Worm (Caenorhabditis elegans) whole organism, young adult: ENCODE data around the gene mlcd-1.
A peak's percentile ranks its signal among the peaks of the same experiment; 100 is the strongest.

Experiments used
- B0261.1 ChIP-seq: sonication (generic microtip); optimal IDR thresholded peaks from 2 replicates; lab custom pipeline; 2016; ENCODE audit warnings: mild to moderate bottlenecking, missing genetic modification characterization, moderate library complexity, missing compliant biosample characterization
- C17E4.6 ChIP-seq: fragments of 200-800 bp; sonication (Bioruptor generic); IDR thresholded peaks from 2 replicates; pipeline ENCODE4 v1.3.6; 2022; ENCODE audit warnings: missing genetic modification reagents, missing genetic modification characterization, missing compliant biosample characterization
- F39B2.1 ChIP-seq: fragments of 200-800 bp; sonication (Bioruptor generic); IDR thresholded peaks from 2 replicates; pipeline ENCODE4 v1.3.6; 2022; ENCODE audit warnings: missing genetic modification reagents, missing genetic modification characterization, missing compliant biosample characterization
- Y53F4B.3 ChIP-seq: fragments of 200-800 bp; sonication (Bioruptor generic); IDR thresholded peaks from 2 replicates; pipeline ENCODE4 v1.3.6; 2022; ENCODE audit warnings: missing genetic modification reagents, missing genetic modification characterization, missing compliant biosample characterization
- Y79H2A.3 ChIP-seq: fragments of 200-800 bp; sonication (Bioruptor generic); conservative IDR thresholded peaks from 2 replicates; pipeline ENCODE4 v1.3.6; 2022; ENCODE audit warnings: missing genetic modification reagents, missing genetic modification characterization, missing compliant biosample characterization
- aptf-2 ChIP-seq: fragments of 200-800 bp; sonication (Bioruptor generic); conservative IDR thresholded peaks from 2 replicates; pipeline ENCODE4 v1.3.6; 2022; ENCODE audit warnings: missing genetic modification reagents, missing genetic modification characterization, missing compliant biosample characterization
- ceh-40 ChIP-seq: fragments of 200-800 bp; sonication (Bioruptor generic); IDR thresholded peaks from 2 replicates; pipeline ENCODE4 v1.3.6; 2022; ENCODE audit warnings: missing genetic modification characterization, missing compliant biosample characterization
- ceh-58 ChIP-seq: fragments of 200-800 bp; sonication (Bioruptor generic); IDR thresholded peaks from 2 replicates; pipeline ENCODE4 v1.3.6; 2022; ENCODE audit warnings: missing genetic modification characterization, missing compliant biosample characterization
- dpff-1 ChIP-seq: sonication (generic microtip); optimal IDR thresholded peaks from 2 replicates; lab custom pipeline; 2017; ENCODE audit warnings: mild to moderate bottlenecking, missing genetic modification characterization, missing compliant biosample characterization
- egl-18 ChIP-seq: fragments of 200-800 bp; sonication (Bioruptor generic); IDR thresholded peaks from 2 replicates; pipeline ENCODE4 v1.3.6; 2022; ENCODE audit warnings: missing genetic modification reagents, missing genetic modification characterization, missing compliant biosample characterization
- egrh-3 ChIP-seq: fragments of 200-800 bp; sonication (Bioruptor generic); IDR thresholded peaks from 2 replicates; pipeline ENCODE4 v1.3.6; 2022; ENCODE audit warnings: missing genetic modification reagents, missing genetic modification characterization, missing compliant biosample characterization
- ets-4 ChIP-seq: fragments of 200-800 bp; sonication (Bioruptor generic); optimal IDR thresholded peaks from 2 replicates; lab custom pipeline; 2018; ENCODE audit warnings: mild to moderate bottlenecking, missing genetic modification characterization, missing compliant biosample characterization
- fkh-3 ChIP-seq: sonication (generic microtip); optimal IDR thresholded peaks from 2 replicates; lab custom pipeline; 2016; ENCODE audit warnings: mild to moderate bottlenecking, missing genetic modification characterization, missing compliant biosample characterization
- hlh-26 ChIP-seq: fragments of 200-800 bp; sonication (Bioruptor generic); conservative IDR thresholded peaks from 2 replicates; pipeline ENCODE4 v1.3.6; 2022; ENCODE audit warnings: missing genetic modification reagents, missing genetic modification characterization, missing compliant biosample characterization
- hmg-1.2 ChIP-seq: fragments of 200-800 bp; sonication (Bioruptor generic); IDR thresholded peaks from 2 replicates; pipeline ENCODE4 v1.3.6; 2022; ENCODE audit warnings: missing genetic modification reagents, missing genetic modification characterization, missing compliant biosample characterization
- hrde-1 ChIP-seq: sonication (generic microtip); optimal IDR thresholded peaks from 2 replicates; lab custom pipeline; 2016; ENCODE audit warnings: missing genetic modification characterization, mild to moderate bottlenecking, missing compliant biosample characterization, moderate library complexity, missing genotype, missing genetic modification reagents, borderline replicate concordance
- lin-54 ChIP-seq: fragments of 200-800 bp; sonication (Bioruptor generic); optimal IDR thresholded peaks from 2 replicates; lab custom pipeline; 2018; ENCODE audit warnings: mild to moderate bottlenecking, missing genetic modification characterization, missing compliant biosample characterization
- lsy-27 ChIP-seq: sonication (generic microtip); optimal IDR thresholded peaks from 2 replicates; lab custom pipeline; 2017; ENCODE audit warnings: missing genetic modification characterization, mild to moderate bottlenecking, missing compliant biosample characterization, antibody characterized with exemption, missing genotype, borderline replicate concordance; ENCODE audit not compliant: insufficient read depth
- mcd-1 ChIP-seq: fragments of 200-800 bp; sonication (Bioruptor generic); IDR thresholded peaks from 2 replicates; pipeline ENCODE4 v1.3.6; 2022; ENCODE audit warnings: missing genetic modification reagents, missing genetic modification characterization, missing compliant biosample characterization
- nfyb-1 ChIP-seq: fragments of 200-800 bp; sonication (Bioruptor generic); IDR thresholded peaks from 2 replicates; pipeline ENCODE4 v1.3.6; 2022; ENCODE audit warnings: missing genetic modification reagents, missing genetic modification characterization, missing compliant biosample characterization
- nhr-179 ChIP-seq: sonication (generic microtip); optimal IDR thresholded peaks from 2 replicates; lab custom pipeline; 2016; ENCODE audit warnings: mild to moderate bottlenecking, missing genetic modification characterization, missing compliant biosample characterization
- nhr-90 ChIP-seq: sonication (generic microtip); optimal IDR thresholded peaks from 2 replicates; lab custom pipeline; 2016; ENCODE audit warnings: missing genotype, mild to moderate bottlenecking, missing genetic modification characterization, missing compliant biosample characterization
- rcor-1 ChIP-seq: fragments of 200-800 bp; sonication (Bioruptor generic); IDR thresholded peaks from 2 replicates; pipeline ENCODE4 v1.3.6; 2022; ENCODE audit warnings: missing genetic modification reagents, missing genetic modification characterization, missing compliant biosample characterization
- sea-2 ChIP-seq: fragments of 200-800 bp; sonication (Bioruptor generic); IDR thresholded peaks from 2 replicates; pipeline ENCODE4 v1.3.6; 2022; ENCODE audit warnings: missing genetic modification characterization, missing compliant biosample characterization
- snpc-1.1 ChIP-seq: sonication (generic microtip); optimal IDR thresholded peaks from 2 replicates; lab custom pipeline; 2017; ENCODE audit warnings: missing genetic modification characterization, mild to moderate bottlenecking, missing compliant biosample characterization, antibody characterized with exemption, moderate library complexity, missing genotype, missing genetic modification reagents; ENCODE audit not compliant: insufficient read depth
- snpc-1.3 ChIP-seq: sonication (generic microtip); optimal IDR thresholded peaks from 2 replicates; lab custom pipeline; 2017; ENCODE audit warnings: missing genetic modification characterization, mild to moderate bottlenecking, missing compliant biosample characterization, antibody characterized with exemption, moderate library complexity, missing genotype, missing genetic modification reagents; ENCODE audit not compliant: insufficient read depth
- snpc-4 ChIP-seq, 5 experiments: fragments of 150-350 bp in 1 of 5; sonication (generic microtip) in 4 of 5; optimal IDR thresholded peaks; 2 replicates each; lab custom pipeline; 2014 to 2018; ENCODE audit warnings: missing genetic modification characterization in 5 of 5, missing biosample characterization in 3 of 5, antibody characterized with exemption in 2 of 5, mild to moderate bottlenecking in 2 of 5, missing compliant biosample characterization in 2 of 5, missing genotype in 2 of 5, moderate library complexity in 2 of 5, missing genetic modification reagents in 1 of 5
- somi-1 ChIP-seq: fragments of 200-800 bp; sonication (Bioruptor generic); optimal IDR thresholded peaks from 2 replicates; lab custom pipeline; 2018; ENCODE audit warnings: mild to moderate bottlenecking, missing genetic modification characterization, missing compliant biosample characterization
- tbp1 ChIP-seq: fragments of 200-800 bp; sonication (Bioruptor generic); optimal IDR thresholded peaks from 2 replicates; lab custom pipeline; 2018; ENCODE audit warnings: mild to moderate bottlenecking, missing genetic modification characterization, missing compliant biosample characterization
- tbx-9 ChIP-seq: sonication (generic microtip); optimal IDR thresholded peaks from 2 replicates; lab custom pipeline; 2016; ENCODE audit warnings: borderline replicate concordance, missing genetic modification characterization, inconsistent platforms, missing compliant biosample characterization
- tlf-1 ChIP-seq: fragments of 200-800 bp; sonication (Bioruptor generic); optimal IDR thresholded peaks from 2 replicates; lab custom pipeline; 2018; ENCODE audit warnings: mild to moderate bottlenecking, missing genetic modification characterization, missing compliant biosample characterization
- unc-130 ChIP-seq: sonication (generic microtip); optimal IDR thresholded peaks from 2 replicates; lab custom pipeline; 2016; ENCODE audit warnings: missing genetic modification reagents, missing genetic modification characterization, missing compliant biosample characterization
- unc-62 ChIP-seq: fragments of 150-350 bp; optimal IDR thresholded peaks from 2 replicates; lab custom pipeline; 2014; ENCODE audit warnings: missing biosample characterization, missing genetic modification reagents, missing genetic modification characterization

Gene mlcd-1

ce11 chrIII:4568030-4568429 lies at the start of gene mlcd-1:
TSS of gene mlcd-1 (minus strand) at chrIII:4568130.
- TF ChIP-seq tbp1 (GFP tag; lab: Kevin White, UChicago) (no peak), mcd-1 (GFP tag; lab: Robert Waterston, UW) (no peak), snpc-4 (GFP tag; optimal IDR thresholded peaks at IDR 0.05; lab: Kevin White, UChicago) (no peak), snpc-4 (tag; optimal IDR thresholded peaks at IDR 0.05; lab: Kevin White, UChicago) (no peak), tlf-1 (GFP tag; lab: Kevin White, UChicago) (no peak)

ce11 chrIII:4616071-4616571 lies 48.2 kb upstream of the mlcd-1 start, which contains the start of gene lips-3:
TSS of gene lips-3 (plus strand) at chrIII:4616528.
- no peak for TF ChIP-seq snpc-4 (GFP tag; optimal IDR thresholded peaks at IDR 0.05; lab: Kevin White, UChicago)
- TF ChIP-seq snpc-4 (tag; optimal IDR thresholded peaks at IDR 0.05; lab: Kevin White, UChicago): no peak
- no peak for TF ChIP-seq unc-62 (GFP tag; lab: Kevin White, UChicago)
- no peak for TF ChIP-seq Y53F4B.3 (GFP tag; lab: Robert Waterston, UW)
- no peak for TF ChIP-seq hlh-26
- no peak for TF ChIP-seq lin-54 (GFP tag; lab: Kevin White, UChicago)
- no peak for TF ChIP-seq sea-2 (GFP tag; lab: Robert Waterston, UW)
- TF ChIP-seq snpc-1.1 (tag; lab: Kevin White, UChicago): no peak
- no peak for TF ChIP-seq nhr-179
- TF ChIP-seq tlf-1 (GFP tag; lab: Kevin White, UChicago): no peak
- TF ChIP-seq B0261.1 (tag; lab: Kevin White, UChicago): no peak
- no peak for TF ChIP-seq nhr-90 (tag; lab: Kevin White, UChicago)
- TF ChIP-seq nfyb-1 (GFP tag; lab: Robert Waterston, UW): no peak
- no peak for TF ChIP-seq dpff-1 (tag; lab: Kevin White, UChicago)
- no peak for TF ChIP-seq egrh-3 (GFP tag; lab: Robert Waterston, UW)
- TF ChIP-seq egl-18 (GFP tag; lab: Robert Waterston, UW): no peak
- TF ChIP-seq C17E4.6 (GFP tag; lab: Robert Waterston, UW): no peak
- no peak for TF ChIP-seq fkh-3

ce11 chrIII:4612334-4612953 lies 44.5 kb upstream of the mlcd-1 start, which contains the start of gene sel-2:
TSS of gene sel-2 (minus strand) at chrIII:4612384.
- no peak for TF ChIP-seq aptf-2 (GFP tag; lab: Robert Waterston, UW)
- no peak for TF ChIP-seq hrde-1 (tag; lab: Kevin White, UChicago)
- peak; percentile 61; the same call in 1 of the 2 replicates for TF ChIP-seq hmg-1.2 (GFP tag; lab: Robert Waterston, UW)

ce11 chrIII:4603837-4604236 lies 35.9 kb upstream of the mlcd-1 start:
- TF ChIP-seq fkh-3 (no peak), somi-1 (GFP tag; lab: Kevin White, UChicago) (no peak), ceh-58 (GFP tag; lab: Robert Waterston, UW) (no peak), tlf-1 (GFP tag; lab: Kevin White, UChicago) (no peak), F39B2.1 (GFP tag; lab: Robert Waterston, UW) (no peak), unc-130 (GFP tag; lab: Kevin White, UChicago) (no peak), Y79H2A.3 (GFP tag; lab: Robert Waterston, UW) (no peak), rcor-1 (no peak), lsy-27 (tag; lab: Kevin White, UChicago) (no peak), snpc-1.3 (no peak), hmg-1.2 (GFP tag; lab: Robert Waterston, UW) (no peak), sea-2 (GFP tag; lab: Robert Waterston, UW) (no peak), tbx-9 (tag; lab: Kevin White, UChicago) (no peak), lin-54 (GFP tag; lab: Kevin White, UChicago) (no peak), ets-4 (GFP tag; lab: Kevin White, UChicago) (no peak), ceh-40 (GFP tag; lab: Robert Waterston, UW) (no peak)
- TF ChIP-seq, all 124 proteins: peak for 0
